Worm (Caenorhabditis elegans) whole organism, L1 larva: Measurements from ENCODE around the gene ceh-36.

Source experiments
- C16A3.4 ChIP-seq: fragments of 150-350 bp; optimal IDR thresholded peaks from 2 replicates; lab custom pipeline; 2014; ENCODE audit warnings: missing biosample characterization, missing genetic modification characterization
- C34B4.2 ChIP-seq: sonication (generic microtip); optimal IDR thresholded peaks from 2 replicates; lab custom pipeline; 2017; ENCODE audit warnings: mild to moderate bottlenecking, missing genetic modification characterization, missing compliant biosample characterization
- Y116A8C.19 ChIP-seq: sonication (generic microtip); optimal IDR thresholded peaks from 2 replicates; lab custom pipeline; 2016; ENCODE audit warnings: missing compliant biosample characterization, missing genetic modification characterization, borderline replicate concordance
- aha-1 ChIP-seq: fragments of 150-350 bp; optimal IDR thresholded peaks from 2 replicates; lab custom pipeline; 2014; ENCODE audit warnings: missing biosample characterization, missing genetic modification characterization
- alr-1 ChIP-seq: fragments of 200-800 bp; sonication (Bioruptor generic); optimal IDR thresholded peaks from 2 replicates; lab custom pipeline; 2018; ENCODE audit warnings: borderline replicate concordance, mild to moderate bottlenecking, missing genetic modification characterization, missing compliant biosample characterization
- aly-2 ChIP-seq: fragments of 150-350 bp; optimal IDR thresholded peaks from 2 replicates; lab custom pipeline; 2014; ENCODE audit warnings: missing biosample characterization, missing genetic modification characterization
- blmp-1 ChIP-seq: fragments of 150-350 bp; optimal IDR thresholded peaks from 2 replicates; lab custom pipeline; 2014; ENCODE audit warnings: missing biosample characterization, missing genetic modification characterization
- ceh-63 ChIP-seq: fragments of 200-800 bp; sonication (Bioruptor generic); optimal IDR thresholded peaks from 2 replicates; lab custom pipeline; 2018; ENCODE audit warnings: mild to moderate bottlenecking, missing genetic modification characterization, missing compliant biosample characterization
- ceh-8 ChIP-seq: fragments of 200-800 bp; sonication (Bioruptor generic); optimal IDR thresholded peaks from 2 replicates; lab custom pipeline; 2018; ENCODE audit warnings: mild to moderate bottlenecking, missing genetic modification characterization, moderate library complexity, missing compliant biosample characterization
- ceh-82 ChIP-seq, 3 experiments: fragments of 150-350 bp in 1 of 3; sonication (generic microtip) in 2 of 3; optimal IDR thresholded peaks; 2 replicates each; lab custom pipeline; 2014 to 2017; ENCODE audit warnings: missing biosample characterization in 3 of 3, missing genetic modification characterization in 3 of 3
- ceh-88 ChIP-seq: fragments of 200-800 bp; sonication (Bioruptor generic); IDR thresholded peaks from 2 replicates; pipeline ENCODE4 v1.3.6; 2022; ENCODE audit warnings: missing genetic modification characterization, missing compliant biosample characterization
- dsc-1 ChIP-seq: sonication (generic microtip); optimal IDR thresholded peaks from 2 replicates; lab custom pipeline; 2016; ENCODE audit warnings: mild to moderate bottlenecking, missing genetic modification characterization, missing compliant biosample characterization
- efl-1 ChIP-seq, 4 experiments: fragments of 150-350 bp; optimal IDR thresholded peaks in 3 of 4; peaks in 1 of 4; 1 replicate in 1 of 4; 2 replicates in 3 of 4; lab custom pipeline; 2014; ENCODE audit warnings: missing biosample characterization in 2 of 4, missing genetic modification characterization in 2 of 4, missing genetic modification reagents in 2 of 4
- efl-3 ChIP-seq: fragments of 200-800 bp; sonication (Bioruptor generic); optimal IDR thresholded peaks from 2 replicates; lab custom pipeline; 2018; ENCODE audit warnings: mild to moderate bottlenecking, missing genetic modification characterization, missing compliant biosample characterization
- egl-27 ChIP-seq, 2 experiments: fragments of 150-350 bp in 1 of 2; sonication (generic microtip); optimal IDR thresholded peaks; 3 replicates each; lab custom pipeline; 2017 to 2018; ENCODE audit warnings: missing biosample characterization in 2 of 2, missing genetic modification characterization in 2 of 2, missing genetic modification reagents in 2 of 2
- elt-2 ChIP-seq: sonication (generic microtip); optimal IDR thresholded peaks from 2 replicates; lab custom pipeline; 2016; ENCODE audit warnings: missing genetic modification characterization, mild to moderate bottlenecking, inconsistent platforms, missing compliant biosample characterization, missing genetic modification reagents
- elt-3 ChIP-seq, 6 experiments: fragments of 150-350 bp in 1 of 6; sonication (generic microtip); optimal IDR thresholded peaks; 2 replicates each; lab custom pipeline; 2017 to 2018; ENCODE audit warnings: missing biosample characterization in 6 of 6, missing genetic modification characterization in 6 of 6, inconsistent platforms in 1 of 6
- ets-5 ChIP-seq: fragments of 200-800 bp; sonication (Bioruptor generic); IDR thresholded peaks from 2 replicates; pipeline ENCODE4 v1.3.6; 2022; ENCODE audit warnings: missing genetic modification characterization, missing compliant biosample characterization
- fkh-4 ChIP-seq: sonication (generic microtip); optimal IDR thresholded peaks from 2 replicates; lab custom pipeline; 2016; ENCODE audit warnings: missing compliant biosample characterization, missing genetic modification characterization, borderline replicate concordance
- fkh-8 ChIP-seq: sonication (generic microtip); optimal IDR thresholded peaks from 2 replicates; lab custom pipeline; 2016; ENCODE audit warnings: mild to moderate bottlenecking, missing genetic modification characterization, missing compliant biosample characterization
- hlh-17 ChIP-seq: fragments of 200-800 bp; sonication (Bioruptor generic); optimal IDR thresholded peaks from 2 replicates; lab custom pipeline; 2018; ENCODE audit warnings: missing genetic modification characterization, mild to moderate bottlenecking, missing compliant biosample characterization, moderate library complexity, borderline replicate concordance
- hlh-4 ChIP-seq: sonication (generic microtip); optimal IDR thresholded peaks from 2 replicates; lab custom pipeline; 2016; ENCODE audit warnings: mild to moderate bottlenecking, missing genetic modification characterization, missing compliant biosample characterization
- irx-1 ChIP-seq: sonication (generic microtip); optimal IDR thresholded peaks from 2 replicates; lab custom pipeline; 2016; ENCODE audit warnings: missing genetic modification characterization, missing compliant biosample characterization
- isw-1 ChIP-seq: fragments of 200-800 bp; sonication (Bioruptor generic); IDR thresholded peaks from 2 replicates; pipeline ENCODE4 v1.3.6; 2022; ENCODE audit warnings: missing genetic modification characterization, missing compliant biosample characterization
- lin-14 ChIP-seq: fragments of 200-800 bp; sonication (Bioruptor generic); optimal IDR thresholded peaks from 2 replicates; lab custom pipeline; 2018; ENCODE audit warnings: mild to moderate bottlenecking, missing genetic modification characterization, moderate library complexity, missing compliant biosample characterization
- lin-15B ChIP-seq: fragments of 150-350 bp; sonication (generic microtip); optimal IDR thresholded peaks from 3 replicates; lab custom pipeline; 2014; ENCODE audit warnings: missing biosample characterization, missing genetic modification characterization
- lin-35 ChIP-seq, 2 experiments: fragments of 150-350 bp; optimal IDR thresholded peaks; 2 replicates each; lab custom pipeline; 2014; ENCODE audit warnings: missing biosample characterization in 2 of 2, missing genetic modification characterization in 2 of 2, missing genetic modification reagents in 2 of 2
- lin-39 ChIP-seq: fragments of 150-350 bp; optimal IDR thresholded peaks from 2 replicates; lab custom pipeline; 2014; ENCODE audit warnings: missing biosample characterization, missing genetic modification reagents, missing genetic modification characterization
- lir-3 ChIP-seq: sonication (generic microtip); optimal IDR thresholded peaks from 2 replicates; lab custom pipeline; 2016; ENCODE audit warnings: mild to moderate bottlenecking, missing genetic modification characterization, moderate library complexity, missing compliant biosample characterization; ENCODE audit not compliant: poor library complexity
- mab-9 ChIP-seq: fragments of 200-800 bp; sonication (Bioruptor generic); IDR thresholded peaks from 2 replicates; pipeline ENCODE4 v1.3.6; 2022; ENCODE audit warnings: missing genetic modification reagents, missing genetic modification characterization, missing compliant biosample characterization
- mdl-1 ChIP-seq, 2 experiments: fragments of 150-350 bp; optimal IDR thresholded peaks; 2 replicates each; lab custom pipeline; 2014 to 2017; ENCODE audit warnings: missing biosample characterization in 2 of 2, missing genetic modification characterization in 2 of 2, inconsistent platforms in 1 of 2
- mep-1 ChIP-seq: fragments of 150-350 bp; optimal IDR thresholded peaks from 2 replicates; lab custom pipeline; 2014; ENCODE audit warnings: missing biosample characterization, missing genetic modification characterization
- nhr-19 ChIP-seq: fragments of 200-800 bp; sonication (Bioruptor generic); conservative IDR thresholded peaks from 2 replicates; pipeline ENCODE4 v1.3.6; 2022; ENCODE audit warnings: missing genetic modification characterization, missing compliant biosample characterization
- nhr-28 ChIP-seq: fragments of 150-350 bp; optimal IDR thresholded peaks from 2 replicates; lab custom pipeline; 2014; ENCODE audit warnings: missing biosample characterization, missing genetic modification characterization
- nhr-47 ChIP-seq: sonication (generic microtip); optimal IDR thresholded peaks from 2 replicates; lab custom pipeline; 2016; ENCODE audit warnings: mild to moderate bottlenecking, missing genetic modification characterization, moderate library complexity, missing compliant biosample characterization
- nhr-76 ChIP-seq: sonication (generic microtip); optimal IDR thresholded peaks from 2 replicates; lab custom pipeline; 2017; ENCODE audit warnings: missing biosample characterization, missing genetic modification characterization
- pag-3 ChIP-seq: sonication (generic microtip); optimal IDR thresholded peaks from 2 replicates; lab custom pipeline; 2017; ENCODE audit warnings: missing genetic modification characterization, mild to moderate bottlenecking, missing compliant biosample characterization, antibody characterized with exemption, borderline replicate concordance; ENCODE audit not compliant: insufficient read depth
- pax-3 ChIP-seq: fragments of 200-800 bp; sonication (Bioruptor generic); optimal IDR thresholded peaks from 2 replicates; lab custom pipeline; 2018; ENCODE audit warnings: mild to moderate bottlenecking, missing genetic modification characterization, moderate library complexity, missing compliant biosample characterization
- pqm-1 ChIP-seq: sonication (generic microtip); optimal IDR thresholded peaks from 3 replicates; lab custom pipeline; 2017; ENCODE audit warnings: missing biosample characterization, missing genetic modification characterization
- skn-1 ChIP-seq: fragments of 150-350 bp; optimal IDR thresholded peaks from 2 replicates; lab custom pipeline; 2014; ENCODE audit warnings: missing biosample characterization, missing genetic modification characterization
- sox-4 ChIP-seq: sonication (generic microtip); optimal IDR thresholded peaks from 2 replicates; lab custom pipeline; 2016; ENCODE audit warnings: missing genetic modification characterization, missing compliant biosample characterization
- sptf-1 ChIP-seq: fragments of 150-350 bp; optimal IDR thresholded peaks from 2 replicates; lab custom pipeline; 2014; ENCODE audit warnings: missing biosample characterization, missing genetic modification characterization
- swsn-7 ChIP-seq: sonication (generic microtip); optimal IDR thresholded peaks from 2 replicates; lab custom pipeline; 2016; ENCODE audit warnings: missing genetic modification characterization, missing compliant biosample characterization
- tbx-2 ChIP-seq: sonication (generic microtip); optimal IDR thresholded peaks from 2 replicates; lab custom pipeline; 2016; ENCODE audit warnings: missing genetic modification characterization, missing compliant biosample characterization
- tlp-1 ChIP-seq: fragments of 150-350 bp; optimal IDR thresholded peaks from 2 replicates; lab custom pipeline; 2014; ENCODE audit warnings: missing biosample characterization, missing genetic modification characterization
- unc-30 ChIP-seq: sonication (generic microtip); optimal IDR thresholded peaks from 2 replicates; lab custom pipeline; 2017; ENCODE audit warnings: missing biosample characterization, missing genetic modification characterization
- unc-62 ChIP-seq: fragments of 150-350 bp; optimal IDR thresholded peaks from 2 replicates; lab custom pipeline; 2014; ENCODE audit warnings: missing biosample characterization, missing genetic modification reagents, missing genetic modification characterization
- vab-15 ChIP-seq: sonication (generic microtip); optimal IDR thresholded peaks from 2 replicates; lab custom pipeline; 2017; ENCODE audit warnings: missing genotype, mild to moderate bottlenecking, missing genetic modification characterization, missing compliant biosample characterization
- zag-1 ChIP-seq: fragments of 150-350 bp; optimal IDR thresholded peaks from 2 replicates; lab custom pipeline; 2014; ENCODE audit warnings: missing biosample characterization, missing genetic modification characterization
- zip-4 ChIP-seq: fragments of 200-800 bp; sonication (Bioruptor generic); optimal IDR thresholded peaks from 2 replicates; lab custom pipeline; 2018; ENCODE audit warnings: mild to moderate bottlenecking, missing genetic modification characterization, moderate library complexity, missing compliant biosample characterization
- ztf-11 ChIP-seq, 2 experiments: sonication (generic microtip); optimal IDR thresholded peaks; 2 replicates each; lab custom pipeline; 2016 to 2017; ENCODE audit warnings: missing genetic modification characterization in 2 of 2, missing biosample characterization in 1 of 2, missing compliant biosample characterization in 1 of 2

The ceh-36 gene

ce11 chrX:14173850-14174249, 12.5 kb downstream of the ceh-36 start, which contains the start of gene idhb-1 (continued):
- TF ChIP-seq sox-4: no peak
- TF ChIP-seq lin-35 (GFP tag; optimal IDR thresholded peaks at IDR 0.05; lab: Kevin White, UChicago): peak; percentile 46 to 81
- no peak for TF ChIP-seq fkh-4 (tag; lab: Kevin White, UChicago)
- TF ChIP-seq fkh-8 (tag; lab: Kevin White, UChicago): peak; percentile 79
- no peak for TF ChIP-seq C34B4.2 (tag; lab: Kevin White, UChicago)
- TF ChIP-seq vab-15 (tag; lab: Kevin White, UChicago): no peak
- TF ChIP-seq lir-3: no peak
- no peak for TF ChIP-seq unc-62 (GFP tag; lab: Kevin White, UChicago)
- no peak for TF ChIP-seq alr-1 (tag; lab: Kevin White, UChicago)
- TF ChIP-seq sptf-1 (tag; lab: Kevin White, UChicago): no peak
- TF ChIP-seq zag-1: peak; percentile 5
- peak; percentile 53 for TF ChIP-seq isw-1
- peak; percentile 81 for TF ChIP-seq nhr-19 (GFP tag; lab: Robert Waterston, UW)
- TF ChIP-seq skn-1 (tag; lab: Kevin White, UChicago): peak; percentile 81
- peak; percentile 67 for TF ChIP-seq lin-39 (tag; lab: Kevin White, UChicago)
- no peak for TF ChIP-seq aha-1 (tag; lab: Kevin White, UChicago)
- peak; percentile 10 for TF ChIP-seq pag-3
- no peak for TF ChIP-seq ceh-8 (GFP tag; lab: Kevin White, UChicago)
- TF ChIP-seq unc-30: no peak
- TF ChIP-seq zip-4 (GFP tag; lab: Kevin White, UChicago): no peak
- no peak for TF ChIP-seq blmp-1
- TF ChIP-seq nhr-28 (tag; lab: Kevin White, UChicago): no peak
- no peak for TF ChIP-seq ztf-11 (tag; optimal IDR thresholded peaks at IDR 0.05; lab: Kevin White, UChicago)
- peak; percentile 71 to 88 (median 75) for TF ChIP-seq ceh-82 (tag; optimal IDR thresholded peaks at IDR 0.05; lab: Kevin White, UChicago)
- TF ChIP-seq swsn-7: peak; percentile 83
- peak in 1 of 2 experiments; percentile 68 for TF ChIP-seq mdl-1 (tag; optimal IDR thresholded peaks at IDR 0.05; lab: Kevin White, UChicago)
- 0 out of 2 replicates have a peak, but pooled peaks have one; percentile 27 for TF ChIP-seq mab-9 (GFP tag; lab: Robert Waterston, UW)
- no peak for TF ChIP-seq pqm-1
- peak; percentile 79 for TF ChIP-seq C16A3.4 (tag; lab: Kevin White, UChicago)
- TF ChIP-seq elt-2 (tag; lab: Kevin White, UChicago): no peak
- no peak for TF ChIP-seq egl-27 (tag; optimal IDR thresholded peaks at IDR 0.05; lab: Kevin White, UChicago)
- no peak for TF ChIP-seq nhr-76
- no peak for TF ChIP-seq aly-2
- TF ChIP-seq mep-1: peak; percentile 67
- no peak for TF ChIP-seq ets-5
- TF ChIP-seq Y116A8C.19 (tag; lab: Kevin White, UChicago): no peak
- peak; percentile 49 for TF ChIP-seq irx-1 (tag; lab: Kevin White, UChicago)
- TF ChIP-seq nhr-47 (tag; lab: Kevin White, UChicago): peak; percentile 86
- peak; percentile 78 for TF ChIP-seq tbx-2 (tag; lab: Kevin White, UChicago)
- TF ChIP-seq ceh-63 (GFP tag; lab: Kevin White, UChicago): no peak
- TF ChIP-seq pax-3 (tag; lab: Kevin White, UChicago): no peak
- TF ChIP-seq efl-3: no peak

- TF ChIP-seq pag-3: peak; percentile 68
- TF ChIP-seq hlh-17 (GFP tag; lab: Kevin White, UChicago): no peak
- TF ChIP-seq mdl-1 (tag; optimal IDR thresholded peaks at IDR 0.05; lab: Kevin White, UChicago): peak; percentile 5 to 95
- TF ChIP-seq dsc-1: peak; percentile 86
- TF ChIP-seq elt-3 (tag; optimal IDR thresholded peaks at IDR 0.05; lab: Kevin White, UChicago): peak in 5 of 6 experiments; percentile 17 to 97 (median 90)
- no peak for TF ChIP-seq sptf-1 (tag; lab: Kevin White, UChicago)
- TF ChIP-seq aha-1 (tag; lab: Kevin White, UChicago): no peak
- TF ChIP-seq tlp-1: no peak
- TF ChIP-seq ceh-88 (GFP tag; lab: Robert Waterston, UW): peak; percentile 44; the same call in 1 of the 2 replicates
- no peak for TF ChIP-seq lin-39 (tag; lab: Kevin White, UChicago)
- TF ChIP-seq lin-15B (tag; lab: Kevin White, UChicago): peak; percentile 86
- TF ChIP-seq nhr-76: no peak
- TF ChIP-seq nhr-28 (tag; lab: Kevin White, UChicago): no peak
- TF ChIP-seq hlh-4: no peak
- peak; percentile 80 to 92 for TF ChIP-seq efl-1 (optimal IDR thresholded peaks at IDR 0.05; lab: Kevin White, UChicago)
- TF ChIP-seq efl-1 (GFP tag; optimal IDR thresholded peaks at IDR 0.05 in 1 of 2; lab: Kevin White, UChicago): peak; percentile 63 to 96
- TF ChIP-seq lin-14 (GFP tag; lab: Kevin White, UChicago): peak; percentile 98
- peak; percentile 82 for TF ChIP-seq skn-1 (tag; lab: Kevin White, UChicago)
These were observed 16.8 kb downstream of the ceh-36 start, which contains the start of gene sym-4 for ce11 chrX:14169569-14170031. Gene sym-4 (minus strand): TSS chrX:14169619.
